Fruit fly (Drosophila melanogaster) whole organism, pupa: ENCODE measurements around the gene baf.

ENCODE experiments used
- CG10348 ChIP-seq: fragments of 200-800 bp; sonication (Bioruptor generic); IDR thresholded peaks from 2 replicates; pipeline ENCODE4 v1.3.6; 2022; ENCODE audit warnings: missing biosample characterization, missing genetic modification characterization
- CG12605 ChIP-seq: fragments of 200-800 bp; sonication (Bioruptor generic); IDR thresholded peaks from 2 replicates; pipeline ENCODE4 v1.3.6; 2022; ENCODE audit warnings: missing biosample characterization, missing genetic modification characterization
- CG13204 ChIP-seq: fragments of 200-800 bp; sonication (Bioruptor generic); optimal IDR thresholded peaks from 2 replicates; lab custom pipeline; 2018; ENCODE audit warnings: missing biosample characterization, mild to moderate bottlenecking, missing genetic modification characterization, moderate library complexity
- CG14655 ChIP-seq: fragments of 200-800 bp; sonication (Bioruptor generic); optimal IDR thresholded peaks from 3 replicates; lab custom pipeline; 2017; ENCODE audit warnings: mild to moderate bottlenecking, missing biosample characterization, missing genetic modification reagents, missing genetic modification characterization
- CG15710 ChIP-seq: fragments of 200-800 bp; sonication (Bioruptor generic); optimal IDR thresholded peaks from 2 replicates; lab custom pipeline; 2018; ENCODE audit warnings: missing biosample characterization, mild to moderate bottlenecking, missing genetic modification characterization, moderate library complexity
- CG17806 ChIP-seq: fragments of 200-800 bp; sonication (Bioruptor generic); optimal IDR thresholded peaks from 2 replicates; lab custom pipeline; 2018; ENCODE audit warnings: missing biosample characterization, mild to moderate bottlenecking, missing genetic modification characterization, moderate library complexity
- CG32121 ChIP-seq: fragments of 200-800 bp; sonication (Bioruptor generic); IDR thresholded peaks from 2 replicates; pipeline ENCODE4 v1.3.6; 2022; ENCODE audit warnings: missing biosample characterization, missing genetic modification characterization
- CG34367 ChIP-seq: fragments of 200-800 bp; sonication (Bioruptor generic); optimal IDR thresholded peaks from 2 replicates; lab custom pipeline; 2018; ENCODE audit warnings: missing biosample characterization, mild to moderate bottlenecking, missing genetic modification characterization
- CG4496 ChIP-seq: fragments of 200-800 bp; sonication (Bioruptor generic); IDR thresholded peaks from 3 replicates; pipeline ENCODE4 v1.3.6; 2022; ENCODE audit warnings: missing biosample characterization, missing genetic modification characterization
- CG8159 ChIP-seq: fragments of 200-800 bp; sonication (Bioruptor generic); optimal IDR thresholded peaks from 3 replicates; lab custom pipeline; 2018; ENCODE audit warnings: missing biosample characterization, mild to moderate bottlenecking, missing genetic modification characterization, moderate library complexity
- CG8301 ChIP-seq: fragments of 200-800 bp; sonication (Bioruptor generic); optimal IDR thresholded peaks from 2 replicates; lab custom pipeline; 2018; ENCODE audit warnings: missing biosample characterization, mild to moderate bottlenecking, missing genetic modification characterization
- CG9948 ChIP-seq: fragments of 200-800 bp; sonication (Bioruptor generic); optimal IDR thresholded peaks from 2 replicates; lab custom pipeline; 2018; ENCODE audit warnings: missing biosample characterization, mild to moderate bottlenecking, missing genetic modification characterization, moderate library complexity
- D1 ChIP-seq: fragments of 200-800 bp; sonication (Bioruptor generic); optimal IDR thresholded peaks from 2 replicates; lab custom pipeline; 2018; ENCODE audit warnings: missing biosample characterization, mild to moderate bottlenecking, missing genetic modification characterization, moderate library complexity
- EcR ChIP-seq: fragments of 200-800 bp; sonication (Bioruptor generic); optimal IDR thresholded peaks from 3 replicates; lab custom pipeline; 2019; ENCODE audit warnings: missing biosample characterization, missing genetic modification characterization, mild to moderate bottlenecking, moderate library complexity, missing genetic modification reagents
- Ets98B ChIP-seq: fragments of 200-800 bp; sonication (Bioruptor generic); IDR thresholded peaks from 2 replicates; pipeline ENCODE4 v1.3.6; 2022; ENCODE audit warnings: missing biosample characterization, missing genetic modification characterization
- Pif1A ChIP-seq: fragments of 200-800 bp; sonication (Bioruptor generic); optimal IDR thresholded peaks from 3 replicates; lab custom pipeline; 2016; ENCODE audit warnings: missing biosample characterization, missing genetic modification characterization
- Pif1B ChIP-seq: fragments of 200-800 bp; sonication (Bioruptor generic); optimal IDR thresholded peaks from 3 replicates; lab custom pipeline; 2016; ENCODE audit warnings: missing biosample characterization, missing genetic modification characterization
- Snoo ChIP-seq: fragments of 200-800 bp; sonication (Bioruptor generic); optimal IDR thresholded peaks from 3 replicates; lab custom pipeline; 2017; ENCODE audit warnings: missing biosample characterization, mild to moderate bottlenecking, missing genetic modification characterization, inconsistent platforms
- fd96Ca ChIP-seq: fragments of 200-800 bp; sonication (Bioruptor generic); IDR thresholded peaks from 3 replicates; pipeline ENCODE4 v1.3.6; 2022; ENCODE audit warnings: missing biosample characterization, missing genetic modification characterization
- gl ChIP-seq: fragments of 200-800 bp; sonication (Bioruptor generic); optimal IDR thresholded peaks from 2 replicates; lab custom pipeline; 2018; ENCODE audit warnings: missing biosample characterization, mild to moderate bottlenecking, missing genetic modification characterization
- rn ChIP-seq: fragments of 200-800 bp; sonication (Bioruptor generic); IDR thresholded peaks from 2 replicates; pipeline ENCODE4 v1.3.6; 2022; ENCODE audit warnings: missing biosample characterization, missing genetic modification characterization

Gene baf

dm6 chr2L:8034734-8035133, 5.5 kb downstream of the baf start:
- TF ChIP-seq fd96Ca (GFP tag; lab: Robert Waterston, UW) (peak; percentile 75), CG8301 (tag; lab: Kevin White, UChicago) (peak; percentile 77), Snoo (no peak), CG9948 (peak; percentile 61), CG34367 (tag; lab: Kevin White, UChicago) (peak; percentile 35), rn (GFP tag; lab: Robert Waterston, UW) (0 out of 2 replicates have a peak, but pooled peaks have one; percentile 13), CG13204 (no peak), Ets98B (GFP tag; lab: Robert Waterston, UW) (peak; percentile 82), Pif1B (peak; percentile 18), Pif1A (GFP tag; lab: Kevin White, UChicago) (peak; percentile 78), CG4496 (peak; percentile 79), CG12605 (peak; percentile 80), CG32121 (peak; percentile 83), CG8159 (tag; lab: Kevin White, UChicago) (peak; percentile 52), CG10348 (GFP tag; lab: Robert Waterston, UW) (no peak), D1 (tag; lab: Kevin White, UChicago) (no peak), EcR (GFP tag; lab: Kevin White, UChicago) (no peak), CG14655 (GFP tag; lab: Kevin White, UChicago) (no peak), gl (peak; percentile 8), CG17806 (tag; lab: Kevin White, UChicago) (peak; percentile 53), CG15710 (tag; lab: Kevin White, UChicago) (peak; percentile 57)
- TF ChIP-seq, all 21 proteins: peak for 15

DNA sequence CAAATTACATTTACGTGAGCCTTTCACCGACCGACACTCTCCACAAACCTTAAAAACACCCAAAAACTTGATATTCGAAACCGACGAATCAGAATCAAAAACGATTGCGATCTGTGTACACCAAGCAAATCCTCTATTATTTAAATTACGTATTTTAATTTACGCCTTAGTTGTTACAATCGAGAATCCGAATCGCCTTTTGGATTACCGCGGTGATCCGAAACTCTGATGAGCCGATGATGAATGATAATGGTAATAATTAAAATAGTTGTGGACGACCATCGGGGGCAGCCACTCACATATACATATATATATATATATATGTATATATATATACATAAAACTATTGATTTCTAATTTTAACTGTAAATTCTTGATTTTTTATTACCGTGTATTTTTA, 10.4 kb downstream of the baf start, which contains the start of gene CG7367:
CG7367 (minus strand) TSS at position 101 of the 400 bp plus-strand sequence.
- TF ChIP-seq Pif1B (no peak), Ets98B (GFP tag; lab: Robert Waterston, UW) (no peak), gl (no peak), CG9948 (no peak), CG8159 (tag; lab: Kevin White, UChicago) (no peak), CG12605 (no peak), CG15710 (tag; lab: Kevin White, UChicago) (no peak), EcR (GFP tag; lab: Kevin White, UChicago) (no peak), CG10348 (GFP tag; lab: Robert Waterston, UW) (no peak), Pif1A (GFP tag; lab: Kevin White, UChicago) (no peak), CG32121 (no peak), CG4496 (no peak), D1 (tag; lab: Kevin White, UChicago) (no peak)
- TF ChIP-seq, all 21 proteins: peak for 0

dm6 chr2L:8040872-8041271, 11.6 kb downstream of the baf start, which contains the start of gene CCDC53:
Gene CCDC53 (plus strand): TSS chr2L:8041106.
- TF ChIP-seq EcR (GFP tag; lab: Kevin White, UChicago) (no peak), CG14655 (GFP tag; lab: Kevin White, UChicago) (no peak), CG13204 (no peak), Pif1B (no peak), fd96Ca (GFP tag; lab: Robert Waterston, UW) (no peak), CG34367 (tag; lab: Kevin White, UChicago) (no peak), Snoo (no peak), rn (GFP tag; lab: Robert Waterston, UW) (no peak), Ets98B (GFP tag; lab: Robert Waterston, UW) (no peak), gl (no peak), CG8159 (tag; lab: Kevin White, UChicago) (no peak), Pif1A (GFP tag; lab: Kevin White, UChicago) (no peak), CG32121 (no peak), CG8301 (tag; lab: Kevin White, UChicago) (no peak), CG10348 (GFP tag; lab: Robert Waterston, UW) (no peak), CG4496 (no peak), D1 (tag; lab: Kevin White, UChicago) (no peak)

- no peak; the same call in 2 of the 3 replicates for TF ChIP-seq CG4496
- TF ChIP-seq CG15710 (tag; lab: Kevin White, UChicago): peak; percentile 34
- no peak for TF ChIP-seq Pif1B
- no peak for TF ChIP-seq CG14655 (GFP tag; lab: Kevin White, UChicago)
- TF ChIP-seq CG17806 (tag; lab: Kevin White, UChicago): no peak
- TF ChIP-seq EcR (GFP tag; lab: Kevin White, UChicago): no peak
- no peak for TF ChIP-seq CG10348 (GFP tag; lab: Robert Waterston, UW)
- TF ChIP-seq CG34367 (tag; lab: Kevin White, UChicago): peak; percentile 12
- no peak for TF ChIP-seq D1 (tag; lab: Kevin White, UChicago)
- no peak for TF ChIP-seq CG9948
- TF ChIP-seq CG13204: no peak
- TF ChIP-seq gl: peak; percentile 33
- TF ChIP-seq Snoo: peak; percentile 6
- TF ChIP-seq CG8159 (tag; lab: Kevin White, UChicago): peak; percentile 18
- TF ChIP-seq CG12605: no peak; the same call in 1 of the 2 replicates
- TF ChIP-seq fd96Ca (GFP tag; lab: Robert Waterston, UW): peak; percentile 34; the same call in 1 of the 3 replicates
- TF ChIP-seq Pif1A (GFP tag; lab: Kevin White, UChicago): no peak
- TF ChIP-seq rn (GFP tag; lab: Robert Waterston, UW): no peak
- no peak for TF ChIP-seq CG8301 (tag; lab: Kevin White, UChicago)
- TF ChIP-seq CG32121: no peak
- peak; percentile 28; the same call in 1 of the 2 replicates for TF ChIP-seq Ets98B (GFP tag; lab: Robert Waterston, UW)
- TF ChIP-seq, all 21 proteins: peak for 7
Observed at dm6 chr2L:8042645-8043281, 13.5 kb downstream of the baf start, which contains the start of gene RpL36A. Gene RpL36A (minus strand): TSS chr2L:8042909.

DNA sequence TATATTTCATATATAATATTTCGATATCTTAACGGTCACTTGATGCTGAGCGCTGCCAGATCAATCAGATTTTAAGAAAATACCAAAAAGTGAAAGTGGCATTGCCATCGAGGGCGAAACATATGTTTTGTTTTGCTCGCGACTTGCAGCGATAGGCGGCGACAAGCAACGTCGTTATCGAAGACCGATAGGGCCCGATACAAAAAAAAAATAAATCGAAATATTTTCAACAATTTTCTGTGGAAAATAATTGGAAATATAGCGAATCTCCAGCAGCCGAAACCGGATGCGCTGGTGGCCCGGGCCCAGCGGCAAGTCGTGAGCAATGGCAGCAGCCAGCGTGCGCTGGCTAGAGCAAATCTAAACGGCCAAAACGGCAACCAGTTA, 14.0 kb downstream of the baf start, which contains the start of gene Megf8:
Megf8 (plus strand) TSS at position 190 of the 387 bp plus-strand sequence.
- TF ChIP-seq EcR (GFP tag; lab: Kevin White, UChicago) (no peak), gl (no peak), Pif1A (GFP tag; lab: Kevin White, UChicago) (no peak), Ets98B (GFP tag; lab: Robert Waterston, UW) (no peak), CG13204 (no peak), CG8159 (tag; lab: Kevin White, UChicago) (no peak), CG15710 (tag; lab: Kevin White, UChicago) (no peak), CG8301 (tag; lab: Kevin White, UChicago) (no peak), CG17806 (tag; lab: Kevin White, UChicago) (no peak), CG10348 (GFP tag; lab: Robert Waterston, UW) (no peak), CG32121 (no peak), D1 (tag; lab: Kevin White, UChicago) (no peak), Snoo (no peak), CG4496 (no peak), CG14655 (GFP tag; lab: Kevin White, UChicago) (no peak), fd96Ca (GFP tag; lab: Robert Waterston, UW) (no peak)
